Fruit fly (Drosophila melanogaster): ENCODE measurements around the gene CG13639.
A peak's percentile ranks its signal among the peaks of the same experiment; 100 is the strongest.

CG13639 gene

DNA sequence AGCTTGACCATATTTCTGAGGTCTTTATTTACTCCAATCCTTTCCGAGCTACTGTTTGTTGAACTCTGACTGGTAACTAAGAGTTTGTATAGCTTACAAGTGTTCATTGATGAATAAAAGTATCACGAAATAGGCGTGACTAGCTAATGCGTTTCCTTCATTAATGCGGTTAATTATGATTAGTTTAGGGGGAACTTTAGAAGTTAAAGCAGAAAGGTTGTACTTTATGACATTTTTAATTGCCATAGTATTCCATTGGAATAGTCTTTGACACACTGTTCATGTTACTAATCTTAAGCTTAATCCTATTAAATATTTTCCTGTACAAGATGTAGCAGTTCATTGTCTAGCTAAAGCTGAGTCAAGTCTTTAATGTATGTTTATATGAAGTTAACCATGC lies 465 bp downstream of the CG13639 start, which contains the start of gene ppk22:
TSS of gene ppk22 (minus strand) at position 101 of the 400 bp plus-strand sequence.
- TF ChIP-seq jim (GFP tag; optimal IDR thresholded peaks at IDR 0.05) (no peak), CG9705 (GFP tag; optimal IDR thresholded peaks at IDR 0.05) (no peak), dmrt93B (GFP tag; optimal IDR thresholded peaks at IDR 0.05) (no peak), h (GFP tag; optimal IDR thresholded peaks at IDR 0.05) (no peak), GATAd (GFP tag; optimal IDR thresholded peaks at IDR 0.05) (no peak), Dif (GFP tag; optimal IDR thresholded peaks at IDR 0.05; ENCODE audit: partially characterized antibody) (no peak), fru (GFP tag; optimal IDR thresholded peaks at IDR 0.05) (no peak), HLH106 (tag; optimal IDR thresholded peaks at IDR 0.05) (no peak), Myc (optimal IDR thresholded peaks at IDR 0.05) (no peak), Hnf4 (GFP tag; optimal IDR thresholded peaks at IDR 0.05) (no peak), N (GFP tag; optimal IDR thresholded peaks at IDR 0.05) (no peak), sv (GFP tag; optimal IDR thresholded peaks at IDR 0.05) (no peak), Mio (GFP tag; optimal IDR thresholded peaks at IDR 0.05) (no peak)

DNA sequence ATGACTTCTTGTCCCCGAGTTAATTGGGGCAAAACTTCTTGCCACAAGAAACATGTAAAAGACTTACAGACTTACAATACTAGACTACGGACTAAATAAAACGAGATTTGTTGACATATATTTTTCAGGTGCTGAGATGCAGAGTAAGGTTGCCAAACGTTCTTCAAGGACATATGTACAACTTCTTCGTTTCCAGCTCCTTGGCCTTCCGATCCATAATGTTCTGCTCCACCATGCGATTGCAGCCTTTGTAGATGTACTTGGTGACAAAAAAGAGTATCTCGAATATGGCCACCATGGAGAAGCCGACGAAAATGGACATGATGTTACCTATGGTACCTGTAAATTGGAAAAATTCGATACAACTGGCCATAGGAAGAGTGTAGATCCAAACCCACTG lies 2.7 kb downstream of the CG13639 start, which contains the start of gene CAH4:
TSS of gene CAH4 (minus strand) at position 101 of the 400 bp plus-strand sequence.
- TF ChIP-seq psq (GFP tag; optimal IDR thresholded peaks at IDR 0.05) (no peak), Jra (GFP tag; optimal IDR thresholded peaks at IDR 0.05) (no peak), Vsx2 (GFP tag; optimal IDR thresholded peaks at IDR 0.05; ENCODE audit: partially characterized antibody) (no peak), dl (GFP tag; optimal IDR thresholded peaks at IDR 0.05; ENCODE audit: insufficient read depth in 1 of 2, partially characterized antibody in 2 of 2) (no peak), Mio (GFP tag; optimal IDR thresholded peaks at IDR 0.05) (no peak), rgr (GFP tag; optimal IDR thresholded peaks at IDR 0.05) (no peak), dsf (GFP tag; optimal IDR thresholded peaks at IDR 0.05; ENCODE audit: borderline replicate concordance) (no peak), dmrt93B (GFP tag; optimal IDR thresholded peaks at IDR 0.05) (no peak), CrebA (GFP tag; optimal IDR thresholded peaks at IDR 0.05; ENCODE audit: borderline replicate concordance) (no peak), Hr83 (GFP tag; optimal IDR thresholded peaks at IDR 0.05; ENCODE audit: poor library complexity, severe bottlenecking) (no peak), tai (GFP tag; optimal IDR thresholded peaks at IDR 0.05) (no peak), br (GFP tag; optimal IDR thresholded peaks at IDR 0.05) (no peak), pan (optimal IDR thresholded peaks at IDR 0.05) (no peak), Myc (optimal IDR thresholded peaks at IDR 0.05) (no peak)

DNA sequence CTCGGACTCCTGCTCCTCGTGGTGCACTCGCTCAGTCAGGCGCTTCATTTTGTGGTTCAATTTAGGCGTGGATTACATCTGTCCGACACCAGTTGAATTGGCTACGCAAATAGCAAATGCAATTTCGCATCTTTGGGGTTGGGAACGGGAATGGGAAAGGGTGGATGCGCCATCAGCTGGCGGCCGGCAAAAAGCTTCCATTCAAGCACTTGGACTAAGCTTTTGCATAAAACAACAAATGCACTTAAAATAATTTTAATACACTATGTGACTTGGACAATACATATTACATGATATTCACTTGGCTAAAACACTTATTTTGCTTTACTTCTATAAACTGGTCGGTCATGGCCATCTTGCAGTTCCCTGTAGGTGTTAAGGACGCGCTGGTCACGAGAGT lies 4.0 kb downstream of the CG13639 start, which contains the start of gene HDAC11:
TSS of gene HDAC11 (minus strand) at position 101 of the 400 bp plus-strand sequence.
- TF ChIP-seq CG32264 (GFP tag; optimal IDR thresholded peaks at IDR 0.05) (no peak), Hr78 (GFP tag; optimal IDR thresholded peaks at IDR 0.05) (no peak)

DNA sequence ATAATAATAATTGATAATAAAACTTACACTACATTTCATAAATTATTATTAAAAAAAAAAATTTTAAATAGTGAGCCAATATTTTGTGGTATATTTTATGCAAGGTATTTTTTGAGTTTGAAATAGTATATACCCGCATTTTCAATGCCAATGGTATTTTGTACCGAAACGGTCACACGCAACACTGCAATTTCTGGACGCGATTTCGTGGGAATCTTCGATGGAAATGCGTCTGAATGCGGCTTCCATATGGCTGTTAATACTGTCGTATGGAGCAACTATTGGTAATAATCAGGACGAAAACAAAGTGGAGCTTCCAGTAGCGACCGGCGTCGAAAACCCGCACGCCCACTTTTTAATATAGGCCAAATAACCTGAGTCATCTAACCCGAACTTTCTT lies 8.7 kb downstream of the CG13639 start, which contains the start of gene Nct:
TSS of gene Nct (plus strand) at position 173 of the 400 bp plus-strand sequence.
- TF ChIP-seq sage (GFP tag; optimal IDR thresholded peaks at IDR 0.05) (no peak), Abd-B (GFP tag; optimal IDR thresholded peaks at IDR 0.05) (no peak), Rel (GFP tag; optimal IDR thresholded peaks at IDR 0.05) (no peak), Rel (tag; optimal IDR thresholded peaks at IDR 0.05) (peak; percentile 59), psq (GFP tag; optimal IDR thresholded peaks at IDR 0.05) (no peak)

DNA sequence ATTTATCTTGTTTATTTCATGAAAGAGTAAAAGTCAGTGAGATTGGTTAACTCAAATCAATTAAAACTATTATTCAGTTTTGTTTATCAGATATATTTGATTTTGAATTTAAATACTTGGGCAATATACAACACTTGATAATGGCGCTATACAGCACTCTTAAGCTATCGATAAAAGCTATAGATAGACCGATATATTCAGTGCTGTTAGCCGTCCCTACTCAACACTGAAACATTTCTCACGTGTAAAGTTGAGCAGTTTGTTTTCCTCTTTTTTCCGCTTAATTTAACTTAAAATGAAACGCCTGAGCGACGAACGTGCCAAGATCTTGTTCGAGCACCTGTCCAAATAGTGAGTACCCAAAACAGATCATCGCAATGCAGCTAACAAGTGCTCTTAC lies 9.7 kb downstream of the CG13639 start, which contains the start of gene CG7006:
TSS of gene CG7006 (plus strand) at position 208 of the 400 bp plus-strand sequence.
- TF ChIP-seq h (GFP tag; optimal IDR thresholded peaks at IDR 0.05) (peak; percentile 85), Dfd (GFP tag; optimal IDR thresholded peaks at IDR 0.05) (no peak), dmrt93B (GFP tag; optimal IDR thresholded peaks at IDR 0.05) (peak; percentile 54), CG9705 (GFP tag; optimal IDR thresholded peaks at IDR 0.05) (peak; percentile 74), Mio (GFP tag; optimal IDR thresholded peaks at IDR 0.05) (peak; percentile 2), Rel (GFP tag; optimal IDR thresholded peaks at IDR 0.05) (no peak), Rel (tag; optimal IDR thresholded peaks at IDR 0.05) (peak; percentile 27), brk (GFP tag; optimal IDR thresholded peaks at IDR 0.05) (no peak), sage (GFP tag; optimal IDR thresholded peaks at IDR 0.05) (no peak), Jra (GFP tag; optimal IDR thresholded peaks at IDR 0.05) (peak; percentile 89), rgr (GFP tag; optimal IDR thresholded peaks at IDR 0.05) (peak; percentile 89), Hr78 (GFP tag; optimal IDR thresholded peaks at IDR 0.05) (no peak), foxo (GFP tag; optimal IDR thresholded peaks at IDR 0.05) (peak in 1 of 2 experiments; percentile 88), dl (GFP tag; optimal IDR thresholded peaks at IDR 0.05; ENCODE audit: insufficient read depth in 1 of 2, partially characterized antibody in 2 of 2) (no peak), usp (GFP tag; optimal IDR thresholded peaks at IDR 0.05) (no peak), woc (GFP tag; optimal IDR thresholded peaks at IDR 0.05) (no peak), br (GFP tag; optimal IDR thresholded peaks at IDR 0.05) (peak; percentile 80), Vsx2 (GFP tag; optimal IDR thresholded peaks at IDR 0.05; ENCODE audit: partially characterized antibody) (peak; percentile 21), psq (GFP tag; optimal IDR thresholded peaks at IDR 0.05) (peak; percentile 74), HLH106 (tag; optimal IDR thresholded peaks at IDR 0.05) (peak; percentile 69), N (GFP tag; optimal IDR thresholded peaks at IDR 0.05) (no peak), OdsH (GFP tag; optimal IDR thresholded peaks at IDR 0.05) (peak; percentile 71), Myc (optimal IDR thresholded peaks at IDR 0.05) (peak; percentile 63), sv (GFP tag; optimal IDR thresholded peaks at IDR 0.05) (peak; percentile 78), dsf (GFP tag; optimal IDR thresholded peaks at IDR 0.05; ENCODE audit: borderline replicate concordance) (peak; percentile 76), fru (GFP tag; optimal IDR thresholded peaks at IDR 0.05) (no peak), Hr83 (GFP tag; optimal IDR thresholded peaks at IDR 0.05; ENCODE audit: poor library complexity, severe bottlenecking) (peak; percentile 98), ey (GFP tag; optimal IDR thresholded peaks at IDR 0.05) (peak; percentile 74), pan (optimal IDR thresholded peaks at IDR 0.05) (no peak), Hnf4 (GFP tag; optimal IDR thresholded peaks at IDR 0.05) (peak; percentile 97), Abd-B (GFP tag; optimal IDR thresholded peaks at IDR 0.05) (no peak), jim (GFP tag; optimal IDR thresholded peaks at IDR 0.05) (peak; percentile 27), GATAd (GFP tag; optimal IDR thresholded peaks at IDR 0.05) (peak; percentile 46)

All from whole organism, wandering third instar larva.